Fruit fly (Drosophila melanogaster) whole organism, embryonic: ENCODE results near the gene Pex11c.

Experiments
- CG10959 ChIP-seq: fragments of 200-800 bp; sonication (Bioruptor generic); IDR thresholded peaks from 2 replicates; pipeline ENCODE4 v1.3.6; 2022; ENCODE audit warnings: missing biosample characterization, missing genetic modification characterization
- CG10979 ChIP-seq: fragments of 200-800 bp; sonication (Bioruptor generic); optimal IDR thresholded peaks from 2 replicates; lab custom pipeline; 2018; ENCODE audit warnings: missing biosample characterization, mild to moderate bottlenecking, missing genetic modification characterization, moderate library complexity
- CG15073 ChIP-seq: fragments of 200-800 bp; sonication (Bioruptor generic); optimal IDR thresholded peaks from 2 replicates; lab custom pipeline; 2016; ENCODE audit warnings: missing biosample characterization, missing genetic modification characterization
- CG15269 ChIP-seq: fragments of 200-800 bp; sonication (Bioruptor generic); optimal IDR thresholded peaks from 2 replicates; lab custom pipeline; 2018; ENCODE audit warnings: missing biosample characterization, mild to moderate bottlenecking, missing genetic modification characterization, moderate library complexity
- CG15479 ChIP-seq: fragments of 200-800 bp; sonication (Bioruptor generic); optimal IDR thresholded peaks from 3 replicates; lab custom pipeline; 2019; ENCODE audit warnings: missing biosample characterization, mild to moderate bottlenecking, missing genetic modification characterization, moderate library complexity
- CG16779 ChIP-seq: fragments of 200-800 bp; sonication (Bioruptor generic); IDR thresholded peaks from 2 replicates; pipeline ENCODE4 v1.3.6; 2022; ENCODE audit warnings: missing biosample characterization, missing genetic modification characterization
- CG1792 ChIP-seq: fragments of 200-800 bp; sonication (Bioruptor generic); optimal IDR thresholded peaks from 2 replicates; lab custom pipeline; 2016; ENCODE audit warnings: missing biosample characterization, missing genetic modification characterization
- CG18599 ChIP-seq: fragments of 200-800 bp; sonication (Bioruptor generic); optimal IDR thresholded peaks from 3 replicates; lab custom pipeline; 2017; ENCODE audit warnings: missing biosample characterization, missing genetic modification characterization, mild to moderate bottlenecking, moderate library complexity, missing genetic modification reagents
- CG18764 ChIP-seq: fragments of 200-800 bp; sonication (Bioruptor generic); optimal IDR thresholded peaks from 3 replicates; lab custom pipeline; 2016; ENCODE audit warnings: missing biosample characterization, missing genetic modification characterization
- CG3281 ChIP-seq: fragments of 200-800 bp; sonication (Bioruptor generic); optimal IDR thresholded peaks from 3 replicates; lab custom pipeline; 2017; ENCODE audit warnings: missing biosample characterization, mild to moderate bottlenecking, missing genetic modification characterization
- CG3995 ChIP-seq: fragments of 200-800 bp; sonication (Bioruptor generic); optimal IDR thresholded peaks from 3 replicates; lab custom pipeline; 2016; ENCODE audit warnings: missing biosample characterization, missing genetic modification characterization
- CG42726 ChIP-seq: fragments of 200-800 bp; sonication (Bioruptor generic); IDR thresholded peaks from 2 replicates; pipeline ENCODE4 v1.3.6; 2022; ENCODE audit warnings: missing biosample characterization, missing genetic modification characterization; ENCODE audit not compliant: partially characterized antibody
- CG6791 ChIP-seq: fragments of 200-800 bp; sonication (Bioruptor generic); IDR thresholded peaks from 3 replicates; pipeline ENCODE4 v1.3.6; 2022; ENCODE audit warnings: missing biosample characterization, missing genetic modification characterization; ENCODE audit not compliant: partially characterized antibody
- CG7786 ChIP-seq: fragments of 200-800 bp; sonication (Bioruptor generic); optimal IDR thresholded peaks from 2 replicates; lab custom pipeline; 2016; ENCODE audit warnings: missing biosample characterization, missing genetic modification characterization
- CG8089 ChIP-seq: fragments of 200-800 bp; sonication (Bioruptor generic); optimal IDR thresholded peaks from 3 replicates; lab custom pipeline; 2016; ENCODE audit warnings: missing biosample characterization, missing genetic modification characterization
- CG8290 ChIP-seq, 3 experiments: fragments of 200-800 bp; sonication (Bioruptor generic); optimal IDR thresholded peaks; 2 replicates each; lab custom pipeline; 2016 to 2019; ENCODE audit warnings: missing biosample characterization in 3 of 3, missing genetic modification characterization in 3 of 3, mild to moderate bottlenecking in 2 of 3, moderate library complexity in 1 of 3
- CG9817 ChIP-seq: fragments of 200-800 bp; sonication (Bioruptor generic); optimal IDR thresholded peaks from 2 replicates; lab custom pipeline; 2018; ENCODE audit warnings: missing biosample characterization, mild to moderate bottlenecking, missing genetic modification characterization, moderate library complexity
- CHES-1-like ChIP-seq: fragments of 200-800 bp; sonication (Bioruptor generic); optimal IDR thresholded peaks from 2 replicates; lab custom pipeline; 2016; ENCODE audit warnings: missing biosample characterization, missing genetic modification characterization
- Chrac-16 ChIP-seq: fragments of 200-800 bp; sonication (Bioruptor generic); optimal IDR thresholded peaks from 3 replicates; lab custom pipeline; 2016; ENCODE audit warnings: missing biosample characterization, missing genetic modification characterization
- CkIIα-i1 ChIP-seq: fragments of 200-800 bp; sonication (Bioruptor generic); IDR thresholded peaks from 2 replicates; pipeline ENCODE4 v1.3.6; 2022; ENCODE audit warnings: missing biosample characterization, missing genetic modification characterization
- D19A ChIP-seq: fragments of 200-800 bp; optimal IDR thresholded peaks from 3 replicates; lab custom pipeline; 2019; ENCODE audit warnings: missing biosample characterization, mild to moderate bottlenecking, missing genetic modification characterization, moderate library complexity
- Dip2 ChIP-seq: fragments of 200-800 bp; sonication (Bioruptor generic); IDR thresholded peaks from 2 replicates; pipeline ENCODE4 v1.3.6; 2022; ENCODE audit warnings: missing biosample characterization, missing genetic modification characterization
- E2f2 ChIP-seq: fragments of 200-800 bp; sonication (Bioruptor generic); IDR thresholded peaks from 2 replicates; pipeline ENCODE4 v1.3.6; 2022; ENCODE audit warnings: missing biosample characterization, missing genetic modification characterization
- Fer2 ChIP-seq: fragments of 200-800 bp; sonication (Bioruptor generic); optimal IDR thresholded peaks from 2 replicates; lab custom pipeline; 2018; ENCODE audit warnings: missing biosample characterization, mild to moderate bottlenecking, missing genetic modification characterization, moderate library complexity
- Fer3 ChIP-seq: fragments of 200-800 bp; sonication (Bioruptor generic); optimal IDR thresholded peaks from 2 replicates; lab custom pipeline; 2018; ENCODE audit warnings: missing biosample characterization, mild to moderate bottlenecking, missing genetic modification characterization, moderate library complexity
- H15 ChIP-seq: fragments of 200-800 bp; sonication (Bioruptor generic); IDR thresholded peaks from 3 replicates; pipeline ENCODE4 v1.3.6; 2022; ENCODE audit warnings: missing biosample characterization, missing genetic modification characterization
- HLHmδ ChIP-seq: fragments of 200-800 bp; sonication (Bioruptor generic); optimal IDR thresholded peaks from 2 replicates; lab custom pipeline; 2018; ENCODE audit warnings: missing biosample characterization, mild to moderate bottlenecking, missing genetic modification characterization, moderate library complexity
- Hr3 ChIP-seq: fragments of 200-800 bp; sonication (Bioruptor generic); optimal IDR thresholded peaks from 3 replicates; lab custom pipeline; 2016; ENCODE audit warnings: missing biosample characterization, missing genetic modification characterization
- Med ChIP-seq: fragments of 200-800 bp; sonication (Bioruptor generic); peaks from one replicate; lab custom pipeline; 2016; ENCODE audit warnings: missing biosample characterization, missing genetic modification characterization, mild to moderate bottlenecking, inconsistent platforms, moderate library complexity
- Neu2 ChIP-seq: fragments of 200-800 bp; sonication (Bioruptor generic); optimal IDR thresholded peaks from 3 replicates; lab custom pipeline; 2016; ENCODE audit warnings: missing biosample characterization, missing genetic modification characterization, borderline replicate concordance
- TFAM ChIP-seq: fragments of 200-800 bp; sonication (Bioruptor generic); optimal IDR thresholded peaks from 2 replicates; lab custom pipeline; 2017; ENCODE audit warnings: missing biosample characterization, missing genetic modification characterization, inconsistent platforms
- abd-A ChIP-seq: fragments of 200-800 bp; sonication (Bioruptor generic); optimal IDR thresholded peaks from 3 replicates; lab custom pipeline; 2019; ENCODE audit warnings: missing biosample characterization, mild to moderate bottlenecking, missing genetic modification characterization, moderate library complexity
- ac ChIP-seq: fragments of 200-800 bp; sonication (Bioruptor generic); optimal IDR thresholded peaks from 3 replicates; lab custom pipeline; 2017; ENCODE audit warnings: missing biosample characterization, mild to moderate bottlenecking, missing genetic modification characterization
- br ChIP-seq: fragments of >200 bp; optimal IDR thresholded peaks from 2 replicates; lab custom pipeline; 2017
- en ChIP-seq: fragments of 200-800 bp; sonication (Bioruptor generic); optimal IDR thresholded peaks from 2 replicates; lab custom pipeline; 2016; ENCODE audit warnings: missing biosample characterization, missing genetic modification characterization
- gt ChIP-seq: fragments of 200-800 bp; sonication (Bioruptor generic); IDR thresholded peaks from 2 replicates; pipeline ENCODE4 v1.3.6; 2022; ENCODE audit warnings: missing biosample characterization, missing genetic modification characterization
- ham ChIP-seq: fragments of 200-800 bp; sonication (Bioruptor generic); IDR thresholded peaks from 2 replicates; pipeline ENCODE4 v1.3.6; 2022; ENCODE audit warnings: missing biosample characterization, missing genetic modification characterization
- jing ChIP-seq: fragments of 200-800 bp; sonication (Bioruptor generic); optimal IDR thresholded peaks from 2 replicates; lab custom pipeline; 2018; ENCODE audit warnings: missing biosample characterization, mild to moderate bottlenecking, missing genetic modification characterization
- klu ChIP-seq: fragments of 200-800 bp; sonication (Bioruptor generic); IDR thresholded peaks from 2 replicates; pipeline ENCODE4 v1.3.6; 2022; ENCODE audit warnings: missing biosample characterization, missing genetic modification characterization
- lab ChIP-seq: fragments of 200-800 bp; sonication (Bioruptor generic); optimal IDR thresholded peaks from 3 replicates; lab custom pipeline; 2017; ENCODE audit warnings: missing biosample characterization, missing genetic modification characterization, mild to moderate bottlenecking, moderate library complexity, missing genetic modification reagents
- lola ChIP-seq, 3 experiments: fragments of >200 bp in 2 of 3; fragments of 200-800 bp in 1 of 3; sonication (Bioruptor generic) in 1 of 3; optimal IDR thresholded peaks; 2 replicates each; lab custom pipeline; 2017 to 2019; ENCODE audit warnings: missing biosample characterization in 3 of 3, missing genetic modification characterization in 3 of 3, mild to moderate bottlenecking in 1 of 3, moderate library complexity in 1 of 3
- mam ChIP-seq: fragments of 200-800 bp; sonication (Bioruptor generic); optimal IDR thresholded peaks from 3 replicates; lab custom pipeline; 2016; ENCODE audit warnings: missing biosample characterization, missing genetic modification characterization
- otp ChIP-seq: fragments of 200-800 bp; sonication (Bioruptor generic); IDR thresholded peaks from 3 replicates; pipeline ENCODE4, ENCODE4 v1.3.6; 2022; ENCODE audit warnings: missing biosample characterization, missing genetic modification characterization
- pnt ChIP-seq: fragments of 200-800 bp; sonication (Bioruptor generic); optimal IDR thresholded peaks from 3 replicates; lab custom pipeline; 2016; ENCODE audit warnings: missing biosample characterization, missing genetic modification characterization
- sd ChIP-seq: fragments of 200-800 bp; sonication (Bioruptor generic); optimal IDR thresholded peaks from 3 replicates; lab custom pipeline; 2018; ENCODE audit warnings: missing biosample characterization, mild to moderate bottlenecking, missing genetic modification characterization, moderate library complexity

Gene Pex11c

DNA sequence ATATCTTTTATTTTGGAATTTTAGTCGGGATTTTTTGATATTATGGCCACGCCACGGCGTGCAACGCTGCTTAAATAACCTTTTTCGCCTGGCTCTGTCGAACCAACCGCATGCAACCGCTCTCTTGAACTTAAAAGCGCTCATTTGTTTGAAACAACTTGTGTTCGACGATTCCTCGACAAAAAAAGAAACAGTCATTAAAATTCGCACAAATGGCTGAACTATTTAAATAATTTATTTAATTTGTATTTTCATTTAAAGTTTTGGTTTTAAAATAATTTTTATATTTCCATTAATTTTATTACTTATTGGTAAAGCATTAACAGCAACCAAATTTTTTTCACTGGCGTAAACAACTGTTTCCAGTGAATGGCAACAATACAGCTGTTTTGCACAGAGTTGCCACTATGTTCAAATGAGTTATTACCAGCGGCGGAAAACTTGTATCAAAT, 22.7 kb downstream of the Pex11c start, which contains the start of the genes orb and Cdc16 (continued):
- TF ChIP-seq br (no peak), Fer2 (tag; lab: Kevin White, UChicago) (peak; percentile 88), CG3281 (GFP tag; lab: Kevin White, UChicago) (peak; percentile 90), klu (peak; percentile 76), HLHmδ (no peak), Chrac-16 (GFP tag; lab: Kevin White, UChicago) (peak; percentile 91), CG8089 (GFP tag; lab: Kevin White, UChicago) (peak; percentile 23), CG1792 (peak; percentile 54), Neu2 (GFP tag; lab: Kevin White, UChicago) (no peak), Dip2 (GFP tag; lab: Robert Waterston, UW) (no peak), pnt (GFP tag; lab: Kevin White, UChicago) (peak; percentile 52), D19A (tag; lab: Kevin White, UChicago) (peak; percentile 88), abd-A (tag; lab: Kevin White, UChicago) (no peak), CG16779 (GFP tag; lab: Robert Waterston, UW) (peak; percentile 86), Hr3 (GFP tag; lab: Kevin White, UChicago) (peak; percentile 92), E2f2 (GFP tag; lab: Robert Waterston, UW) (peak; percentile 76), CG6791 (GFP tag; lab: Robert Waterston, UW) (no peak), en (GFP tag; lab: Kevin White, UChicago) (peak; percentile 34), CG10979 (tag; lab: Kevin White, UChicago) (peak; percentile 90), Fer3 (peak; percentile 95), mam (GFP tag; lab: Kevin White, UChicago) (peak; percentile 85), CG3995 (GFP tag; lab: Kevin White, UChicago) (peak; percentile 31), lola (GFP tag; optimal IDR thresholded peaks at IDR 0.05; lab: Kevin White, UChicago) (peak in 1 of 3 experiments; percentile 82), CG18764 (GFP tag; lab: Kevin White, UChicago) (peak; percentile 90), CG42726 (GFP tag; lab: Robert Waterston, UW) (no peak), H15 (GFP tag; lab: Robert Waterston, UW) (peak; percentile 88), otp (GFP tag; lab: Robert Waterston, UW) (peak; percentile 88), sd (tag; lab: Kevin White, UChicago) (peak; percentile 67), TFAM (GFP tag; lab: Kevin White, UChicago) (peak; percentile 43), CG7786 (peak; percentile 51), CG10959 (GFP tag; lab: Robert Waterston, UW) (peak; percentile 79), CG9817 (peak; percentile 92), CHES-1-like (peak; percentile 68), CG15479 (GFP tag; lab: Kevin White, UChicago) (no peak), gt (GFP tag; lab: Robert Waterston, UW) (peak; percentile 55; the same call in 1 of the 2 replicates), CG15073 (GFP tag; lab: Kevin White, UChicago) (peak; percentile 36), jing (GFP tag; lab: Kevin White, UChicago) (peak; percentile 67), CkIIα-i1 (GFP tag; lab: Robert Waterston, UW) (peak; percentile 71)

DNA sequence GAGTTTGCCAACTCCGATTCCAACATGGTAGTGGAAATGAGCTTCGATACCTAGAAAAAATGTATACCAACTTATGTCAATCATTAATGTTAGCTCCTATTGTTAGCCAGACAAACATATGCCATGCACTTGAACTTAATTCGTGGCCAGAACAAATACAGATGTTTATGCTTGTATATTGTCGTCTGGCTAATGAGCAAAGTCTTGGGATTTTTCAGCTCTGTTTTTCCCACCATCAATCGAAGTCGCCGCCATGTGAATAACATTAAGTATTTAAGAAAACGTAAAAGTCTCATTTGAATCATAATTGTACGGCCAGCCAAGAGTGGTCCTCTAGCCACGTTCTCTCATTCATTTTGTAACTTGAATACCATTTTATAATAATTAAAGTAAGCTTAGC, 25.5 kb downstream of the Pex11c start, which contains the start of gene CG6763:
Gene CG6763, plus strand, starts transcription at position 301 of the 400 bp plus-strand sequence.
- no peak for TF ChIP-seq CG15269 (tag; lab: Kevin White, UChicago)
- TF ChIP-seq ac (GFP tag; lab: Kevin White, UChicago): no peak
- peak; percentile 39 for TF ChIP-seq Med (GFP tag; lab: Kevin White, UChicago)
- TF ChIP-seq lab (GFP tag; lab: Kevin White, UChicago): peak; percentile 11
- no peak for TF ChIP-seq ham (GFP tag; lab: Robert Waterston, UW)
- TF ChIP-seq CG8290 (GFP tag; optimal IDR thresholded peaks at IDR 0.05; lab: Kevin White, UChicago): no peak
- peak in 1 of 2 experiments; percentile 42 for TF ChIP-seq CG8290 (tag; optimal IDR thresholded peaks at IDR 0.05; lab: Kevin White, UChicago)
- no peak for TF ChIP-seq CG18599 (GFP tag; lab: Kevin White, UChicago)
- TF ChIP-seq H15 (GFP tag; lab: Robert Waterston, UW): no peak
